Worm (Caenorhabditis elegans) whole organism, L1 larva: ENCODE results near the gene srv-22.

ENCODE experiments used
- C34B4.2 ChIP-seq: sonication (generic microtip); optimal IDR thresholded peaks from 2 replicates; lab custom pipeline; 2017; ENCODE audit warnings: mild to moderate bottlenecking, missing genetic modification characterization, missing compliant biosample characterization
- F16B12.6 ChIP-seq: fragments of 150-350 bp; optimal IDR thresholded peaks from 2 replicates; lab custom pipeline; 2014; ENCODE audit warnings: missing biosample characterization, missing genetic modification characterization
- aha-1 ChIP-seq: fragments of 150-350 bp; optimal IDR thresholded peaks from 2 replicates; lab custom pipeline; 2014; ENCODE audit warnings: missing biosample characterization, missing genetic modification characterization
- aly-2 ChIP-seq: fragments of 150-350 bp; optimal IDR thresholded peaks from 2 replicates; lab custom pipeline; 2014; ENCODE audit warnings: missing biosample characterization, missing genetic modification characterization
- blmp-1 ChIP-seq: fragments of 150-350 bp; optimal IDR thresholded peaks from 2 replicates; lab custom pipeline; 2014; ENCODE audit warnings: missing biosample characterization, missing genetic modification characterization
- ceh-63 ChIP-seq: fragments of 200-800 bp; sonication (Bioruptor generic); optimal IDR thresholded peaks from 2 replicates; lab custom pipeline; 2018; ENCODE audit warnings: mild to moderate bottlenecking, missing genetic modification characterization, missing compliant biosample characterization
- ceh-8 ChIP-seq: fragments of 200-800 bp; sonication (Bioruptor generic); optimal IDR thresholded peaks from 2 replicates; lab custom pipeline; 2018; ENCODE audit warnings: mild to moderate bottlenecking, missing genetic modification characterization, moderate library complexity, missing compliant biosample characterization
- dpl-1 ChIP-seq, 3 experiments: fragments of 150-350 bp in 2 of 3; sonication (generic microtip) in 1 of 3; optimal IDR thresholded peaks; 2 replicates each; lab custom pipeline; 2014 to 2017; ENCODE audit warnings: missing biosample characterization in 3 of 3, missing genetic modification characterization in 3 of 3, missing genetic modification reagents in 3 of 3
- dsc-1 ChIP-seq: sonication (generic microtip); optimal IDR thresholded peaks from 2 replicates; lab custom pipeline; 2016; ENCODE audit warnings: mild to moderate bottlenecking, missing genetic modification characterization, missing compliant biosample characterization
- egl-27 ChIP-seq, 2 experiments: fragments of 150-350 bp in 1 of 2; sonication (generic microtip); optimal IDR thresholded peaks; 3 replicates each; lab custom pipeline; 2017 to 2018; ENCODE audit warnings: missing biosample characterization in 2 of 2, missing genetic modification characterization in 2 of 2, missing genetic modification reagents in 2 of 2
- elt-3 ChIP-seq, 6 experiments: fragments of 150-350 bp in 1 of 6; sonication (generic microtip); optimal IDR thresholded peaks; 2 replicates each; lab custom pipeline; 2017 to 2018; ENCODE audit warnings: missing biosample characterization in 6 of 6, missing genetic modification characterization in 6 of 6, inconsistent platforms in 1 of 6
- hlh-4 ChIP-seq: sonication (generic microtip); optimal IDR thresholded peaks from 2 replicates; lab custom pipeline; 2016; ENCODE audit warnings: mild to moderate bottlenecking, missing genetic modification characterization, missing compliant biosample characterization
- irx-1 ChIP-seq: sonication (generic microtip); optimal IDR thresholded peaks from 2 replicates; lab custom pipeline; 2016; ENCODE audit warnings: missing genetic modification characterization, missing compliant biosample characterization
- lin-14 ChIP-seq: fragments of 200-800 bp; sonication (Bioruptor generic); optimal IDR thresholded peaks from 2 replicates; lab custom pipeline; 2018; ENCODE audit warnings: mild to moderate bottlenecking, missing genetic modification characterization, moderate library complexity, missing compliant biosample characterization
- lin-15B ChIP-seq: fragments of 150-350 bp; sonication (generic microtip); optimal IDR thresholded peaks from 3 replicates; lab custom pipeline; 2014; ENCODE audit warnings: missing biosample characterization, missing genetic modification characterization
- lin-35 ChIP-seq, 2 experiments: fragments of 150-350 bp; optimal IDR thresholded peaks; 2 replicates each; lab custom pipeline; 2014; ENCODE audit warnings: missing biosample characterization in 2 of 2, missing genetic modification characterization in 2 of 2, missing genetic modification reagents in 2 of 2
- lin-39 ChIP-seq: fragments of 150-350 bp; optimal IDR thresholded peaks from 2 replicates; lab custom pipeline; 2014; ENCODE audit warnings: missing biosample characterization, missing genetic modification reagents, missing genetic modification characterization
- lir-3 ChIP-seq: sonication (generic microtip); optimal IDR thresholded peaks from 2 replicates; lab custom pipeline; 2016; ENCODE audit warnings: mild to moderate bottlenecking, missing genetic modification characterization, moderate library complexity, missing compliant biosample characterization; ENCODE audit not compliant: poor library complexity
- lsy-2 ChIP-seq, 2 experiments: fragments of 150-350 bp; optimal IDR thresholded peaks; 2 replicates each; lab custom pipeline; 2014; ENCODE audit warnings: missing biosample characterization in 2 of 2, missing genetic modification characterization in 2 of 2
- mep-1 ChIP-seq: fragments of 150-350 bp; optimal IDR thresholded peaks from 2 replicates; lab custom pipeline; 2014; ENCODE audit warnings: missing biosample characterization, missing genetic modification characterization
- nhr-19 ChIP-seq: fragments of 200-800 bp; sonication (Bioruptor generic); conservative IDR thresholded peaks from 2 replicates; pipeline ENCODE4 v1.3.6; 2022; ENCODE audit warnings: missing genetic modification characterization, missing compliant biosample characterization
- nhr-20 ChIP-seq: sonication (generic microtip); optimal IDR thresholded peaks from 2 replicates; lab custom pipeline; 2016; ENCODE audit warnings: mild to moderate bottlenecking, missing genetic modification characterization, missing compliant biosample characterization
- nhr-28 ChIP-seq: fragments of 150-350 bp; optimal IDR thresholded peaks from 2 replicates; lab custom pipeline; 2014; ENCODE audit warnings: missing biosample characterization, missing genetic modification characterization
- nhr-47 ChIP-seq: sonication (generic microtip); optimal IDR thresholded peaks from 2 replicates; lab custom pipeline; 2016; ENCODE audit warnings: mild to moderate bottlenecking, missing genetic modification characterization, moderate library complexity, missing compliant biosample characterization
- nhr-71 ChIP-seq: sonication (generic microtip); optimal IDR thresholded peaks from 2 replicates; lab custom pipeline; 2016; ENCODE audit warnings: mild to moderate bottlenecking, missing genetic modification characterization, moderate library complexity, missing compliant biosample characterization
- nhr-77 ChIP-seq: fragments of 150-350 bp; optimal IDR thresholded peaks from 2 replicates; lab custom pipeline; 2014; ENCODE audit warnings: missing biosample characterization, missing genetic modification characterization
- pag-3 ChIP-seq: sonication (generic microtip); optimal IDR thresholded peaks from 2 replicates; lab custom pipeline; 2017; ENCODE audit warnings: missing genetic modification characterization, mild to moderate bottlenecking, missing compliant biosample characterization, antibody characterized with exemption, borderline replicate concordance; ENCODE audit not compliant: insufficient read depth
- pqm-1 ChIP-seq: sonication (generic microtip); optimal IDR thresholded peaks from 3 replicates; lab custom pipeline; 2017; ENCODE audit warnings: missing biosample characterization, missing genetic modification characterization
- skn-1 ChIP-seq: fragments of 150-350 bp; optimal IDR thresholded peaks from 2 replicates; lab custom pipeline; 2014; ENCODE audit warnings: missing biosample characterization, missing genetic modification characterization
- sox-4 ChIP-seq: sonication (generic microtip); optimal IDR thresholded peaks from 2 replicates; lab custom pipeline; 2016; ENCODE audit warnings: missing genetic modification characterization, missing compliant biosample characterization
- sup-37 ChIP-seq: fragments of 200-800 bp; sonication (Bioruptor generic); optimal IDR thresholded peaks from 2 replicates; lab custom pipeline; 2018; ENCODE audit warnings: mild to moderate bottlenecking, missing genetic modification characterization, missing compliant biosample characterization
- swsn-7 ChIP-seq: sonication (generic microtip); optimal IDR thresholded peaks from 2 replicates; lab custom pipeline; 2016; ENCODE audit warnings: missing genetic modification characterization, missing compliant biosample characterization
- tbx-2 ChIP-seq: sonication (generic microtip); optimal IDR thresholded peaks from 2 replicates; lab custom pipeline; 2016; ENCODE audit warnings: missing genetic modification characterization, missing compliant biosample characterization
- unc-130 ChIP-seq: fragments of 150-350 bp; optimal IDR thresholded peaks from 2 replicates; lab custom pipeline; 2017; ENCODE audit warnings: missing biosample characterization, missing genetic modification characterization, inconsistent platforms
- unc-30 ChIP-seq: sonication (generic microtip); optimal IDR thresholded peaks from 2 replicates; lab custom pipeline; 2017; ENCODE audit warnings: missing biosample characterization, missing genetic modification characterization
- unc-86 ChIP-seq: sonication (generic microtip); optimal IDR thresholded peaks from 2 replicates; lab custom pipeline; 2016; ENCODE audit warnings: missing genetic modification characterization, missing compliant biosample characterization
- unc-98 ChIP-seq: fragments of 200-800 bp; sonication (Bioruptor generic); IDR thresholded peaks from 2 replicates; pipeline ENCODE4 v1.3.6; 2022; ENCODE audit warnings: missing genetic modification characterization, missing compliant biosample characterization
- zip-4 ChIP-seq: fragments of 200-800 bp; sonication (Bioruptor generic); optimal IDR thresholded peaks from 2 replicates; lab custom pipeline; 2018; ENCODE audit warnings: mild to moderate bottlenecking, missing genetic modification characterization, moderate library complexity, missing compliant biosample characterization

Gene srv-22

ce11 chrIV:5926643-5927042 is 46.9 kb upstream of the srv-22 start (continued):
- TF ChIP-seq lsy-2 (tag; optimal IDR thresholded peaks at IDR 0.05; lab: Kevin White, UChicago) (peak; percentile 10 to 34), nhr-20 (peak; percentile 60), ceh-63 (GFP tag; lab: Kevin White, UChicago) (no peak), lin-39 (tag; lab: Kevin White, UChicago) (no peak), tbx-2 (tag; lab: Kevin White, UChicago) (peak; percentile 1), blmp-1 (tag; lab: Kevin White, UChicago) (peak; percentile 89), dpl-1 (GFP tag; optimal IDR thresholded peaks at IDR 0.05; lab: Kevin White, UChicago) (no peak), lir-3 (no peak), aha-1 (tag; lab: Kevin White, UChicago) (no peak), dsc-1 (tag; lab: Kevin White, UChicago) (peak; percentile 9), ceh-8 (GFP tag; lab: Kevin White, UChicago) (peak; percentile 58), skn-1 (tag; lab: Kevin White, UChicago) (no peak), egl-27 (tag; optimal IDR thresholded peaks at IDR 0.05; lab: Kevin White, UChicago) (no peak), lin-15B (tag; lab: Kevin White, UChicago) (no peak), aly-2 (no peak), pag-3 (tag; lab: Kevin White, UChicago) (no peak), lin-35 (GFP tag; optimal IDR thresholded peaks at IDR 0.05; lab: Kevin White, UChicago) (no peak), pqm-1 (no peak), unc-130 (tag; lab: Kevin White, UChicago) (peak; percentile 10), unc-30 (no peak)

ce11 chrIV:5924241-5924640 is 44.5 kb upstream of the srv-22 start:
- TF ChIP-seq nhr-19 (GFP tag; lab: Robert Waterston, UW) (no peak), blmp-1 (tag; lab: Kevin White, UChicago) (peak; percentile 54), sup-37 (GFP tag; lab: Kevin White, UChicago) (no peak), elt-3 (tag; optimal IDR thresholded peaks at IDR 0.05; lab: Kevin White, UChicago) (peak in 3 of 6 experiments; percentile 4 to 58 (median 14)), irx-1 (no peak)

- peak; percentile 9 for TF ChIP-seq blmp-1 (tag; lab: Kevin White, UChicago)
- no peak for TF ChIP-seq nhr-71
- peak; percentile 13 for TF ChIP-seq lin-14 (GFP tag; lab: Kevin White, UChicago)
- TF ChIP-seq nhr-47 (tag; lab: Kevin White, UChicago), result no peak
- TF ChIP-seq nhr-28 (tag; lab: Kevin White, UChicago), result no peak
- TF ChIP-seq swsn-7, result no peak
- no peak for TF ChIP-seq C34B4.2
- TF ChIP-seq unc-98 (GFP tag; lab: Robert Waterston, UW), result no peak
Observed at ce11 chrIV:5923112-5923511, 43.4 kb upstream of the srv-22 start.

- no peak for TF ChIP-seq nhr-71
- TF ChIP-seq sox-4 (tag; lab: Kevin White, UChicago), result no peak
- TF ChIP-seq hlh-4, result no peak
- TF ChIP-seq nhr-77 (tag; lab: Kevin White, UChicago), result no peak
- TF ChIP-seq irx-1, result no peak
- no peak for TF ChIP-seq unc-86 (tag; lab: Kevin White, UChicago)
- TF ChIP-seq zip-4, result no peak
- TF ChIP-seq F16B12.6 (tag; lab: Kevin White, UChicago), result no peak
- TF ChIP-seq mep-1 (tag; lab: Kevin White, UChicago), result no peak
Observed at ce11 chrIV:5917026-5917425, 37.3 kb upstream of the srv-22 start, which contains the start of gene dhhc-13. Gene dhhc-13 (plus strand): TSS chrIV:5917326.
